Worm (Caenorhabditis elegans): ENCODE measurements around the gene ckc-1.
A peak's percentile ranks its signal among the peaks of the same experiment; 100 is the strongest.

Gene ckc-1

ce11 chrX:3534218-3534617, 42.2 kb upstream of the ckc-1 start (continued):
- TF ChIP-seq snpc-4 (tag; optimal IDR thresholded peaks at IDR 0.05) (no peak), tra-1 (GFP tag; IDR thresholded peaks at IDR 0.05) (0 out of 2 replicates have a peak, but pooled peaks have one; percentile 68), unc-130 (GFP tag; optimal IDR thresholded peaks at IDR 0.05) (no peak), dve-1 (tag; optimal IDR thresholded peaks at IDR 0.05; ENCODE audit: insufficient read depth) (peak; percentile 88), madf-9 (GFP tag; conservative IDR thresholded peaks at IDR 0.05) (no peak), sdz-12 (GFP tag; optimal IDR thresholded peaks at IDR 0.05) (no peak), R02D3.7 (tag; optimal IDR thresholded peaks at IDR 0.05) (no peak), lin-15B (tag; optimal IDR thresholded peaks at IDR 0.05) (no peak), ceh-44 (GFP tag; IDR thresholded peaks at IDR 0.05) (no peak), nhr-25 (tag; optimal IDR thresholded peaks at IDR 0.05; ENCODE audit: borderline replicate concordance, insufficient read depth) (no peak), lin-13 (GFP tag; optimal IDR thresholded peaks at IDR 0.05) (no peak), lir-3 (tag; optimal IDR thresholded peaks at IDR 0.05) (no peak), nhr-42 (GFP tag; IDR thresholded peaks at IDR 0.05) (no peak), T20F7.1 (GFP tag; optimal IDR thresholded peaks at IDR 0.05) (no peak), Y75B8A.6 (GFP tag; IDR thresholded peaks at IDR 0.05) (no peak), ctbp-1 (GFP tag; IDR thresholded peaks at IDR 0.05) (no peak), ceh-20 (GFP tag; IDR thresholded peaks at IDR 0.05) (no peak), F10B5.3 (tag; optimal IDR thresholded peaks at IDR 0.05) (no peak), lin-29 (GFP tag; IDR thresholded peaks at IDR 0.05) (no peak), daf-8 (GFP tag; IDR thresholded peaks at IDR 0.05) (no peak), ceh-82 (tag; optimal IDR thresholded peaks at IDR 0.05) (no peak), ceh-28 (tag; optimal IDR thresholded peaks at IDR 0.05) (no peak), F44E2.7 (GFP tag; IDR thresholded peaks at IDR 0.05) (no peak), zfp-2 (tag; optimal IDR thresholded peaks at IDR 0.05) (no peak), ceh-32 (tag; optimal IDR thresholded peaks at IDR 0.05; ENCODE audit: poor library complexity) (no peak), gei-8 (GFP tag; optimal IDR thresholded peaks at IDR 0.05) (no peak), nhr-11 (tag; optimal IDR thresholded peaks at IDR 0.05) (no peak), fkh-10 (GFP tag; optimal IDR thresholded peaks at IDR 0.05) (no peak), spr-1 (tag; optimal IDR thresholded peaks at IDR 0.05) (no peak), ceh-62 (tag; optimal IDR thresholded peaks at IDR 0.05) (no peak), nhr-41 (GFP tag; IDR thresholded peaks at IDR 0.05) (no peak), fos-1 (tag; optimal IDR thresholded peaks at IDR 0.05) (no peak), nhr-102 (tag; optimal IDR thresholded peaks at IDR 0.05) (no peak), unc-39 (tag; optimal IDR thresholded peaks at IDR 0.05) (no peak), F26F4.8 (GFP tag; conservative IDR thresholded peaks at IDR 0.05) (no peak), nhr-10 (tag; optimal IDR thresholded peaks at IDR 0.05) (no peak), lsy-2 (tag; optimal IDR thresholded peaks at IDR 0.05) (peak in 1 of 2 experiments; percentile 23), daf-16 (GFP tag; optimal IDR thresholded peaks at IDR 0.05) (no peak), daf-16 (tag; optimal IDR thresholded peaks at IDR 0.05) (peak; percentile 92), pha-4 (GFP tag; IDR thresholded peaks at IDR 0.05) (no peak), pha-4 (tag; optimal IDR thresholded peaks at IDR 0.05) (no peak), egl-43 (GFP tag; IDR thresholded peaks at IDR 0.05) (no peak), ces-1 (GFP tag; optimal IDR thresholded peaks at IDR 0.05) (no peak), snpc-1.2 (GFP tag; IDR thresholded peaks at IDR 0.05) (no peak), egl-27 (tag; optimal IDR thresholded peaks at IDR 0.05) (no peak), T26A8.4 (GFP tag; IDR thresholded peaks at IDR 0.05) (no peak), zfp-3 (GFP tag; conservative IDR thresholded peaks at IDR 0.05) (no peak), D1046.2 (GFP tag; IDR thresholded peaks at IDR 0.05) (no peak), tag-97 (GFP tag; IDR thresholded peaks at IDR 0.05) (no peak), dpl-1 (GFP tag; optimal IDR thresholded peaks at IDR 0.05) (no peak), lin-1 (GFP tag; IDR thresholded peaks at IDR 0.05) (no peak), mxl-2 (GFP tag; conservative IDR thresholded peaks at IDR 0.05) (no peak)
